Worm (Caenorhabditis elegans) whole organism, late embryonic: Measurements from ENCODE around the gene emb-30.

Source experiments
- ama-1 ChIP-seq: fragments of 150-350 bp; optimal IDR thresholded peaks from 2 replicates; lab custom pipeline; 2014
- ceh-18 ChIP-seq: sonication (generic microtip); optimal IDR thresholded peaks from 2 replicates; lab custom pipeline; 2016; ENCODE audit warnings: missing genetic modification characterization, missing compliant biosample characterization
- ceh-2 ChIP-seq: sonication (generic microtip); optimal IDR thresholded peaks from 2 replicates; lab custom pipeline; 2016; ENCODE audit warnings: missing genotype, missing genetic modification characterization, missing compliant biosample characterization
- ceh-34 ChIP-seq: sonication (generic microtip); optimal IDR thresholded peaks from 2 replicates; lab custom pipeline; 2016; ENCODE audit warnings: mild to moderate bottlenecking, missing genetic modification characterization, missing compliant biosample characterization
- eyg-1 ChIP-seq: sonication (generic microtip); optimal IDR thresholded peaks from 2 replicates; lab custom pipeline; 2016; ENCODE audit warnings: missing genotype, missing genetic modification characterization, missing compliant biosample characterization
- fkh-10 ChIP-seq: fragments of 150-350 bp; optimal IDR thresholded peaks from 2 replicates; lab custom pipeline; 2014; ENCODE audit warnings: missing biosample characterization, missing genetic modification reagents, missing genetic modification characterization
- gmeb-2 ChIP-seq: sonication (generic microtip); optimal IDR thresholded peaks from 2 replicates; lab custom pipeline; 2016; ENCODE audit warnings: missing genetic modification characterization, inconsistent platforms, missing compliant biosample characterization
- hlh-13 ChIP-seq: fragments of 200-800 bp; sonication (Bioruptor generic); optimal IDR thresholded peaks from 2 replicates; lab custom pipeline; 2018; ENCODE audit warnings: mild to moderate bottlenecking, missing genetic modification characterization, missing compliant biosample characterization
- nfya-1 ChIP-seq: sonication (generic microtip); optimal IDR thresholded peaks from 2 replicates; lab custom pipeline; 2017; ENCODE audit warnings: missing genetic modification characterization, mild to moderate bottlenecking, missing compliant biosample characterization, antibody characterized with exemption, moderate library complexity
- nhr-11 ChIP-seq: fragments of 150-350 bp; optimal IDR thresholded peaks from 2 replicates; lab custom pipeline; 2014; ENCODE audit warnings: missing biosample characterization, missing genetic modification characterization
- pha-4 ChIP-seq: fragments of 150-350 bp; optimal IDR thresholded peaks from 2 replicates; lab custom pipeline; 2018; ENCODE audit warnings: missing biosample characterization, missing genetic modification reagents, missing genetic modification characterization
- ztf-16 ChIP-seq: sonication (generic microtip); optimal IDR thresholded peaks from 2 replicates; lab custom pipeline; 2017; ENCODE audit warnings: missing genetic modification characterization, missing compliant biosample characterization

DNA sequence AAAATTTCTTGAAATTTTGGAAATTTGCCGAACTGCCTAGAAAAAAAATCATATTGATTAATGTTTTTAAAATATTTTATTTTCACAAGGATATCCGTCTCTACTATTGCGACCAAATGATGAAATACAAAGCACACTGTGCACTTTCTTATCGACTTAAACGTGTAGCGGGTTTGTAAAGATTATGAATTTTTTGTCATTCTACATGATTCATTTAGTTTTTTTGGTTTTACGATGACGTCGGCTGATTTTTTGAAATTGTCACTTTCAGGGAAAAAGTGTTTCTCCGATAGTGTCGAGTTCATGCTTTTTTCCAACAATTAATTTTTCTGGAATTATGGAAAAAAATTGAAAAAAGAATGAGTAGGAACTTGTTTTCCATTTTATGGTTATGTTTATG lies 35.3 kb upstream of the emb-30 start:
- no peak for TF ChIP-seq gmeb-2 (tag; lab: Kevin White, UChicago)
- no peak for TF ChIP-seq ceh-18 (tag; lab: Kevin White, UChicago)
- no peak for TF ChIP-seq nhr-11 (tag; lab: Kevin White, UChicago)
- TF ChIP-seq ama-1, result no peak
- TF ChIP-seq eyg-1 (tag; lab: Kevin White, UChicago), result no peak
- no peak for TF ChIP-seq nfya-1 (tag; lab: Kevin White, UChicago)
- TF ChIP-seq fkh-10 (GFP tag; lab: Kevin White, UChicago), result no peak
- no peak for TF ChIP-seq ceh-2
- TF ChIP-seq pha-4 (tag; lab: Kevin White, UChicago), result no peak
- TF ChIP-seq ztf-16 (tag; lab: Kevin White, UChicago), result no peak
- no peak for TF ChIP-seq ceh-34 (tag; lab: Kevin White, UChicago)
- no peak for TF ChIP-seq hlh-13 (GFP tag; lab: Kevin White, UChicago)
